Fruit fly (Drosophila melanogaster) whole organism, embryonic: ENCODE data around the gene Myo31DF.

Experiments
- Bgb ChIP-seq: fragments of 200-800 bp; sonication (Bioruptor generic); IDR thresholded peaks from 2 replicates; pipeline ENCODE4 v1.3.6; 2022; ENCODE audit warnings: missing biosample characterization, missing genetic modification characterization; ENCODE audit not compliant: partially characterized antibody
- CG10462 ChIP-seq: fragments of 200-800 bp; sonication (Bioruptor generic); optimal IDR thresholded peaks from 2 replicates; lab custom pipeline; 2016; ENCODE audit warnings: missing biosample characterization, missing genetic modification characterization
- CG10543 ChIP-seq: fragments of 200-800 bp; sonication (Bioruptor generic); optimal IDR thresholded peaks from 3 replicates; lab custom pipeline; 2017; ENCODE audit warnings: missing biosample characterization, mild to moderate bottlenecking, missing genetic modification characterization, moderate library complexity
- CG11504 ChIP-seq: fragments of 200-800 bp; sonication (Bioruptor generic); optimal IDR thresholded peaks from 3 replicates; lab custom pipeline; 2019; ENCODE audit warnings: missing biosample characterization, mild to moderate bottlenecking, missing genetic modification characterization, moderate library complexity
- CG12659 ChIP-seq: fragments of 200-800 bp; sonication (Bioruptor generic); optimal IDR thresholded peaks from 3 replicates; lab custom pipeline; 2017; ENCODE audit warnings: mild to moderate bottlenecking, missing biosample characterization, missing genetic modification reagents, missing genetic modification characterization
- CG13624 ChIP-seq: fragments of 200-800 bp; sonication (Bioruptor generic); optimal IDR thresholded peaks from 2 replicates; lab custom pipeline; 2016; ENCODE audit warnings: missing biosample characterization, missing genetic modification characterization
- CG15601 ChIP-seq: fragments of 200-800 bp; sonication (Bioruptor generic); optimal IDR thresholded peaks from 3 replicates; lab custom pipeline; 2019; ENCODE audit warnings: missing biosample characterization, mild to moderate bottlenecking, missing genetic modification characterization, moderate library complexity
- CG16779 ChIP-seq: fragments of 200-800 bp; sonication (Bioruptor generic); IDR thresholded peaks from 2 replicates; pipeline ENCODE4 v1.3.6; 2022; ENCODE audit warnings: missing biosample characterization, missing genetic modification characterization
- CG17186 ChIP-seq: fragments of 200-800 bp; sonication (Bioruptor generic); optimal IDR thresholded peaks from 3 replicates; lab custom pipeline; 2017; ENCODE audit warnings: missing biosample characterization, missing genetic modification reagents, missing genetic modification characterization
- CG18011 ChIP-seq: fragments of 200-800 bp; sonication (Bioruptor generic); optimal IDR thresholded peaks from 2 replicates; lab custom pipeline; 2017; ENCODE audit warnings: missing biosample characterization, missing genetic modification characterization, mild to moderate bottlenecking, moderate library complexity, missing genotype
- CG2116 ChIP-seq: fragments of 200-800 bp; sonication (Bioruptor generic); optimal IDR thresholded peaks from 3 replicates; lab custom pipeline; 2018; ENCODE audit warnings: missing biosample characterization, mild to moderate bottlenecking, missing genetic modification characterization
- CG2199 ChIP-seq: fragments of 200-800 bp; sonication (Bioruptor generic); IDR thresholded peaks from 3 replicates; pipeline ENCODE4 v1.3.6; 2022; ENCODE audit warnings: missing biosample characterization, missing genetic modification characterization
- CG2712 ChIP-seq: fragments of 200-800 bp; optimal IDR thresholded peaks from 3 replicates; lab custom pipeline; 2019; ENCODE audit warnings: missing biosample characterization, mild to moderate bottlenecking, missing genetic modification characterization, moderate library complexity
- CG3281 ChIP-seq: fragments of 200-800 bp; sonication (Bioruptor generic); optimal IDR thresholded peaks from 3 replicates; lab custom pipeline; 2017; ENCODE audit warnings: missing biosample characterization, mild to moderate bottlenecking, missing genetic modification characterization
- CG6654 ChIP-seq: fragments of 200-800 bp; sonication (Bioruptor generic); optimal IDR thresholded peaks from 2 replicates; lab custom pipeline; 2017; ENCODE audit warnings: missing biosample characterization, mild to moderate bottlenecking, missing genetic modification characterization
- CG6791 ChIP-seq: fragments of 200-800 bp; sonication (Bioruptor generic); IDR thresholded peaks from 3 replicates; pipeline ENCODE4 v1.3.6; 2022; ENCODE audit warnings: missing biosample characterization, missing genetic modification characterization; ENCODE audit not compliant: partially characterized antibody
- CG6813 ChIP-seq: fragments of 200-800 bp; sonication (Bioruptor generic); optimal IDR thresholded peaks from 2 replicates; lab custom pipeline; 2017; ENCODE audit warnings: missing biosample characterization, missing genetic modification characterization, mild to moderate bottlenecking, moderate library complexity, missing genetic modification reagents
- CG6854 ChIP-seq: fragments of 200-800 bp; sonication (Bioruptor generic); optimal IDR thresholded peaks from 3 replicates; lab custom pipeline; 2017; ENCODE audit warnings: missing biosample characterization, mild to moderate bottlenecking, missing genetic modification characterization
- CG7556 ChIP-seq: fragments of 200-800 bp; sonication (Bioruptor generic); optimal IDR thresholded peaks from 2 replicates; lab custom pipeline; 2017; ENCODE audit warnings: missing biosample characterization, mild to moderate bottlenecking, missing genetic modification characterization
- CG7928 ChIP-seq: fragments of 200-800 bp; sonication (Bioruptor generic); optimal IDR thresholded peaks from 2 replicates; lab custom pipeline; 2017; ENCODE audit warnings: missing biosample characterization, mild to moderate bottlenecking, missing genetic modification characterization
- CG8281 ChIP-seq: fragments of 200-800 bp; sonication (Bioruptor generic); optimal IDR thresholded peaks from 2 replicates; lab custom pipeline; 2018; ENCODE audit warnings: missing biosample characterization, mild to moderate bottlenecking, missing genetic modification characterization, moderate library complexity
- CG8290 ChIP-seq, 3 experiments: fragments of 200-800 bp; sonication (Bioruptor generic); optimal IDR thresholded peaks; 2 replicates each; lab custom pipeline; 2016 to 2019; ENCODE audit warnings: missing biosample characterization in 3 of 3, missing genetic modification characterization in 3 of 3, mild to moderate bottlenecking in 2 of 3, moderate library complexity in 1 of 3
- CG8478 ChIP-seq: fragments of >200 bp; optimal IDR thresholded peaks from 2 replicates; lab custom pipeline; 2018
- CG9876 ChIP-seq: fragments of 200-800 bp; sonication (Bioruptor generic); optimal IDR thresholded peaks from 2 replicates; lab custom pipeline; 2016; ENCODE audit warnings: missing biosample characterization, missing genetic modification characterization
- CG9932 ChIP-seq: fragments of 200-800 bp; sonication (Bioruptor generic); IDR thresholded peaks from 2 replicates; pipeline ENCODE4 v1.3.6; 2022; ENCODE audit warnings: missing biosample characterization, missing genetic modification characterization
- CoRest ChIP-seq: fragments of 200-800 bp; sonication (Bioruptor generic); optimal IDR thresholded peaks from 3 replicates; lab custom pipeline; 2018; ENCODE audit warnings: missing biosample characterization, mild to moderate bottlenecking, missing genetic modification characterization, moderate library complexity
- E2f2 ChIP-seq: fragments of 200-800 bp; sonication (Bioruptor generic); IDR thresholded peaks from 2 replicates; pipeline ENCODE4 v1.3.6; 2022; ENCODE audit warnings: missing biosample characterization, missing genetic modification characterization
- Eip74EF ChIP-seq, 2 experiments: fragments of 200-800 bp in 1 of 2; fragments of >200 bp in 1 of 2; sonication (Bioruptor generic) in 1 of 2; optimal IDR thresholded peaks; 2 replicates each; lab custom pipeline; 2017 to 2019; ENCODE audit warnings: missing biosample characterization in 2 of 2, missing genetic modification characterization in 2 of 2, mild to moderate bottlenecking in 1 of 2, moderate library complexity in 1 of 2
- Ets65A ChIP-seq: fragments of 200-800 bp; sonication (Bioruptor generic); peaks from one replicate; lab custom pipeline; 2016; ENCODE audit warnings: missing biosample characterization, missing genetic modification characterization
- HmgZ ChIP-seq: fragments of 200-800 bp; sonication (Bioruptor generic); optimal IDR thresholded peaks from 2 replicates; lab custom pipeline; 2018; ENCODE audit warnings: missing biosample characterization, mild to moderate bottlenecking, missing genetic modification characterization
- Jarid2 ChIP-seq: fragments of 200-800 bp; sonication (Bioruptor generic); optimal IDR thresholded peaks from 3 replicates; lab custom pipeline; 2017; ENCODE audit warnings: mild to moderate bottlenecking, missing biosample characterization, missing genetic modification reagents, missing genetic modification characterization
- Kr ChIP-seq: fragments of 200-800 bp; sonication (Bioruptor generic); optimal IDR thresholded peaks from 2 replicates; lab custom pipeline; 2017; ENCODE audit warnings: missing biosample characterization, mild to moderate bottlenecking, missing genetic modification characterization
- Opbp ChIP-seq: fragments of 200-800 bp; sonication (Bioruptor generic); IDR thresholded peaks from 3 replicates; pipeline ENCODE4 v1.3.6; 2022; ENCODE audit warnings: missing biosample characterization, missing genetic modification characterization; ENCODE audit not compliant: partially characterized antibody
- Sry-β ChIP-seq: fragments of 200-800 bp; sonication (Bioruptor generic); optimal IDR thresholded peaks from 2 replicates; lab custom pipeline; 2018; ENCODE audit warnings: missing biosample characterization, mild to moderate bottlenecking, missing genetic modification characterization, moderate library complexity
- bbx ChIP-seq: fragments of 200-800 bp; sonication (Bioruptor generic); IDR thresholded peaks from 2 replicates; pipeline ENCODE4 v1.3.6; 2022; ENCODE audit warnings: missing biosample characterization, missing genetic modification characterization; ENCODE audit not compliant: partially characterized antibody
- ci ChIP-seq: fragments of 200-800 bp; sonication (Bioruptor generic); IDR thresholded peaks from 3 replicates; pipeline ENCODE4 v1.3.6; 2022; ENCODE audit warnings: missing biosample characterization, missing genetic modification characterization
- eve ChIP-seq, 2 experiments: fragments of >200 bp; optimal IDR thresholded peaks; 2 replicates each; lab custom pipeline; 2017; ENCODE audit warnings: missing biosample characterization in 2 of 2, missing genetic modification characterization in 2 of 2
- gfzf ChIP-seq: fragments of 200-800 bp; sonication (Bioruptor generic); optimal IDR thresholded peaks from 2 replicates; lab custom pipeline; 2016; ENCODE audit warnings: missing biosample characterization, mild to moderate bottlenecking, missing genetic modification characterization, moderate library complexity
- ind ChIP-seq: fragments of 200-800 bp; sonication (Bioruptor generic); optimal IDR thresholded peaks from 3 replicates; lab custom pipeline; 2016; ENCODE audit warnings: missing biosample characterization, missing genetic modification characterization
- jumu ChIP-seq: fragments of 200-800 bp; sonication (Bioruptor generic); optimal IDR thresholded peaks from 3 replicates; lab custom pipeline; 2016; ENCODE audit warnings: missing biosample characterization, missing genetic modification characterization
- knrl ChIP-seq: fragments of 200-800 bp; sonication (Bioruptor generic); IDR thresholded peaks from 3 replicates; pipeline ENCODE4 v1.3.6; 2022; ENCODE audit warnings: missing biosample characterization, missing genetic modification characterization; ENCODE audit not compliant: partially characterized antibody
- lov ChIP-seq, 2 experiments: fragments of 200-800 bp in 1 of 2; fragments of >200 bp in 1 of 2; sonication (Bioruptor generic) in 1 of 2; IDR thresholded peaks in 1 of 2; optimal IDR thresholded peaks in 1 of 2; 2 replicates in 1 of 2; 3 replicates in 1 of 2; pipeline versions ENCODE4 v1.3.6 to Lab custom; 2017 to 2022; ENCODE audit warnings: missing biosample characterization in 1 of 2, missing genetic modification characterization in 1 of 2
- nom ChIP-seq: fragments of 200-800 bp; sonication (Bioruptor generic); optimal IDR thresholded peaks from 2 replicates; lab custom pipeline; 2017; ENCODE audit warnings: missing biosample characterization, missing genetic modification characterization, mild to moderate bottlenecking, moderate library complexity, missing genetic modification reagents
- salm ChIP-seq: fragments of 200-800 bp; sonication (Bioruptor generic); optimal IDR thresholded peaks from 2 replicates; lab custom pipeline; 2018; ENCODE audit warnings: missing biosample characterization, mild to moderate bottlenecking, missing genetic modification characterization
- sens ChIP-seq: fragments of 200-800 bp; sonication (Bioruptor generic); peaks from one replicate; lab custom pipeline; 2016; ENCODE audit warnings: missing biosample characterization, missing genetic modification characterization
- tll ChIP-seq, 2 experiments: fragments of 200-800 bp in 1 of 2; fragments of >200 bp in 1 of 2; sonication (Bioruptor generic) in 1 of 2; optimal IDR thresholded peaks; 2 replicates each; lab custom pipeline; 2017 to 2019; ENCODE audit warnings: missing biosample characterization in 2 of 2, missing genetic modification characterization in 2 of 2, mild to moderate bottlenecking in 1 of 2, moderate library complexity in 1 of 2
- zfh1 ChIP-seq: fragments of 200-800 bp; sonication (Bioruptor generic); IDR thresholded peaks from 3 replicates; pipeline ENCODE4 v1.3.6; 2022; ENCODE audit warnings: missing biosample characterization, missing genetic modification characterization

Myo31DF gene

dm6 chr2L:10544421-10545120, 38.0 kb upstream of the Myo31DF start, which contains the start of gene Trim9 (continued):
- TF ChIP-seq CG6813 (GFP tag; lab: Kevin White, UChicago) = no peak
- TF ChIP-seq CG8281 (tag; lab: Kevin White, UChicago) = no peak
- TF ChIP-seq bbx = no peak
- no peak for TF ChIP-seq salm
- no peak for TF ChIP-seq CG10543 (GFP tag; lab: Kevin White, UChicago)
- TF ChIP-seq CG6791 (GFP tag; lab: Robert Waterston, UW) = peak; percentile 11; the same call in 1 of the 3 replicates
- no peak for TF ChIP-seq CG16779 (GFP tag; lab: Robert Waterston, UW)
- no peak for TF ChIP-seq Kr (GFP tag; lab: Kevin White, UChicago)
- no peak for TF ChIP-seq CG2712 (tag; lab: Kevin White, UChicago)
- TF ChIP-seq ci = peak; percentile 59; the same call in 1 of the 3 replicates
- TF ChIP-seq CG10462 = no peak
- no peak for TF ChIP-seq CG3281 (GFP tag; lab: Kevin White, UChicago)
- TF ChIP-seq CG7556 (GFP tag; lab: Kevin White, UChicago) = no peak
- TF ChIP-seq CG12659 (GFP tag; lab: Kevin White, UChicago) = no peak
- no peak for TF ChIP-seq CG6854 (GFP tag; lab: Kevin White, UChicago)
- TF ChIP-seq Bgb (GFP tag; lab: Robert Waterston, UW) = peak; percentile 33; the same call in 1 of the 2 replicates
- no peak; the same call in 2 of the 3 replicates for TF ChIP-seq zfh1 (GFP tag; lab: Robert Waterston, UW)
- TF ChIP-seq Sry-β (GFP tag; lab: Kevin White, UChicago) = no peak
- no peak for TF ChIP-seq HmgZ (tag; lab: Kevin White, UChicago)
- no peak for TF ChIP-seq CG17186 (GFP tag; lab: Kevin White, UChicago)
- 0 out of 3 replicates have a peak, but pooled peaks have one; percentile 40 for TF ChIP-seq CG2199 (GFP tag; lab: Robert Waterston, UW)
- no peak for TF ChIP-seq CG2116 (GFP tag; lab: Kevin White, UChicago)
- no peak for TF ChIP-seq CG9932 (GFP tag; lab: Robert Waterston, UW)
- TF ChIP-seq Jarid2 (GFP tag; lab: Kevin White, UChicago) = peak; percentile 97
- no peak for TF ChIP-seq nom (GFP tag; lab: Kevin White, UChicago)
- no peak for TF ChIP-seq CoRest (tag; lab: Kevin White, UChicago)
- no peak for TF ChIP-seq CG8290 (GFP tag; optimal IDR thresholded peaks at IDR 0.05; lab: Kevin White, UChicago)
- TF ChIP-seq CG8290 (tag; optimal IDR thresholded peaks at IDR 0.05; lab: Kevin White, UChicago) = peak in 1 of 2 experiments; percentile 29
- peak; percentile 48 for TF ChIP-seq CG11504 (tag; lab: Kevin White, UChicago)
- TF ChIP-seq gfzf (GFP tag; lab: Kevin White, UChicago) = no peak
- TF ChIP-seq CG7928 (GFP tag; lab: Kevin White, UChicago) = no peak
- peak in 1 of 2 experiments; percentile 1 for TF ChIP-seq eve (GFP tag; optimal IDR thresholded peaks at IDR 0.05; lab: Kevin White, UChicago)
- peak; percentile 85 for TF ChIP-seq CG15601 (tag; lab: Kevin White, UChicago)
- TF ChIP-seq Ets65A (GFP tag; lab: Kevin White, UChicago) = no peak
- peak; percentile 58; the same call in 1 of the 3 replicates for TF ChIP-seq Opbp
- TF ChIP-seq tll (GFP tag; optimal IDR thresholded peaks at IDR 0.05; lab: Kevin White, UChicago) = no peak
- TF ChIP-seq Eip74EF (GFP tag; optimal IDR thresholded peaks at IDR 0.05; lab: Kevin White, UChicago) = peak in 1 of 2 experiments; percentile 23
- TF ChIP-seq CG13624 (GFP tag; lab: Kevin White, UChicago) = no peak
- peak; percentile 73 for TF ChIP-seq sens (GFP tag; lab: Kevin White, UChicago)
- no peak for TF ChIP-seq ind
- no peak for TF ChIP-seq CG8478
- no peak for TF ChIP-seq jumu (GFP tag; lab: Kevin White, UChicago)
- peak; percentile 79 for TF ChIP-seq CG6654 (GFP tag; lab: Kevin White, UChicago)
- peak; percentile 14; the same call in 1 of the 3 replicates for TF ChIP-seq knrl (GFP tag; lab: Robert Waterston, UW)
- TF ChIP-seq CG18011 (GFP tag; lab: Kevin White, UChicago) = no peak
- no peak for TF ChIP-seq CG9876 (GFP tag; lab: Kevin White, UChicago)
- no peak for TF ChIP-seq lov (optimal IDR thresholded peaks at IDR 0.05; lab: Kevin White, UChicago)
- TF ChIP-seq lov (GFP tag; IDR thresholded peaks at IDR 0.05; lab: Robert Waterston, UW) = no peak
- TF ChIP-seq E2f2 (GFP tag; lab: Robert Waterston, UW) = peak; percentile 73
